Worm (Caenorhabditis elegans): ENCODE data around the gene C39E6.2.

DNA sequence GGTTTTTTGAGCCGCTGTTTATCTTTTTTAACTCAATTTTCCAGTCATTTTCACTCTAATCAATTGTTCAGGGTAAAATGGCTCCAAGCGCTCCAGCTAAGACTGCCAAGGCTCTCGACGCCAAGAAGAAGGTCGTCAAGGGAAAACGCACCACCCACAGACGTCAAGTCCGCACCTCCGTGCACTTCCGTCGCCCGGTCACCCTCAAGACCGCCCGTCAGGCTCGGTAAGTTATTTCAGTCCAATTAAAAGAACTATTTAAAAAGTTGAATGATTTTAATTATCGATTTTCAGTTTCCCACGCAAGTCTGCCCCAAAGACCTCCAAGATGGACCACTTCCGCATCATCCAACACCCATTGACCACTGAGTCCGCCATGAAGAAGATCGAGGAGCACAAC, 39.8 kb downstream of the C39E6.2 start, which contains the start of gene rpl-25.1:
- no peak for TF ChIP-seq snpc-4 (tag; optimal IDR thresholded peaks at IDR 0.05)
- TF ChIP-seq lin-15B (tag; optimal IDR thresholded peaks at IDR 0.05), result no peak
- TF ChIP-seq elt-2 (tag; optimal IDR thresholded peaks at IDR 0.05), result no peak
- TF ChIP-seq nhr-237 (tag; optimal IDR thresholded peaks at IDR 0.05), result no peak
- no peak for TF ChIP-seq zag-1 (tag; optimal IDR thresholded peaks at IDR 0.05)
- TF ChIP-seq ztf-11 (tag; optimal IDR thresholded peaks at IDR 0.05), result no peak
- no peak for TF ChIP-seq ama-1 (optimal IDR thresholded peaks at IDR 0.05)
- no peak for TF ChIP-seq ceh-82 (tag; optimal IDR thresholded peaks at IDR 0.05)
- TF ChIP-seq nhr-11 (tag; optimal IDR thresholded peaks at IDR 0.05), result no peak
- TF ChIP-seq egl-27 (tag; optimal IDR thresholded peaks at IDR 0.05), result no peak
